Comparison of ENCODE assay signal across 5 fruit fly cellular contexts in the genomic region with DNA sequence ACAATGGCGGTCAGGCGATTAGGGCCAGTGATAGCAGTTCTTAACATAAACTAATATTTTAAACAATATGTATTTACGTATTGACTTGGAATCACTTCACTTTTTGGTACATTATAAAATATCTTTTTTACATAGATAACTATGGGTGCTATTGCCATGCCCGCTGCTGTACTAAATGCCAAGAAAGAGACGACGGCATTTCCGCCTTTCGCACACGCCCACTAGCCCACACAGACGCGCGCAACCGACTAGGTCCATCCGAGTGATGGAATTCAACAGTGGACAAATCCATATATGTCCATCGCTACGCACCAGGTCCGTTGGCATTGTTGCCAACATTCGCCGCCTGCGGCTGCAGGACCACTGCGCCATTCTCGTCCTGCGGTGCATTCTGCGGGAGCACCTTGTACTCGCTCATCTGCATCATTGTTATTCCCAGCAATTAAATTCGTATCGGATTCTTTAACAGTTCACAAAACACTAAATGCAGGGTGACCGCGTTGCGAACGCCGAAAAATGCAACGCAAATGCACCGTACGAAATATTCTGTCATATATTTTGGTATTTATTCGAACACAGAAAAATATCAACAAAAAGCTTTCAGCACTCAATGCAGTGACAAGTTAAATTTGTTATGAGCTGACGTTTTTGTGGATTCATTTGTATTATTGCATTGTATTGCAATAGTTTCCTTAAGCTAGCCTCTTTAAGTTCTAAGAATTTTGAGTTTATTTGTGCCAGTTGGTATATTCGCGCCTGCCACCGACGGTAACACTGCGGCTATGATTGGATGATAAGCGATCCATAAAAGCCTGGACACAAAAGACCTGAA.
TF ChIP-seq lines count a peak whose summit lies in the region.

Gene scramb2 (minus strand): TSS at position 488 of the 832 bp plus-strand sequence.
Gene Sk2 (plus strand): TSS at position 763 of the 832 bp plus-strand sequence.

TF ChIP-seq in whole organism, adult, 20 proteins besides CTCF, POLR2A, EP300 and RAD21 (continued from another document):
- TF ChIP-seq Clk (GFP tag; optimal IDR thresholded peaks at IDR 0.05; lab: Kevin White, UChicago) (peak; percentile 92), Hr96 (GFP tag; optimal IDR thresholded peaks at IDR 0.05; lab: Kevin White, UChicago) (peak; percentile 81), CG1620 (GFP tag; optimal IDR thresholded peaks at IDR 0.05; lab: Kevin White, UChicago) (peak; percentile 84), Mnt (GFP tag; optimal IDR thresholded peaks at IDR 0.05; lab: Kevin White, UChicago) (peak; percentile 73), Crg-1 (GFP tag; optimal IDR thresholded peaks at IDR 0.05; lab: Kevin White, UChicago) (peak; percentile 75)

TF ChIP-seq in whole organism, embryonic, 481 proteins besides CTCF, POLR2A, EP300 and RAD21 (continued from another document and continues in another):
- TF ChIP-seq nerfin-2 (GFP tag; IDR thresholded peaks at IDR 0.05; lab: Robert Waterston, UW; ENCODE audit: partially characterized antibody) (no peak), CG4424 (GFP tag; optimal IDR thresholded peaks at IDR 0.05; lab: Kevin White, UChicago) (peak; percentile 95), CG10267 (tag; optimal IDR thresholded peaks at IDR 0.05; lab: Kevin White, UChicago) (peak; percentile 85), grau (tag; optimal IDR thresholded peaks at IDR 0.05; lab: Kevin White, UChicago) (peak; percentile 93), cas (GFP tag; IDR thresholded peaks at IDR 0.05; lab: Robert Waterston, UW) (peak; percentile 82), lab (GFP tag; optimal IDR thresholded peaks at IDR 0.05; lab: Kevin White, UChicago) (peak; percentile 98), CG1832 (GFP tag; optimal IDR thresholded peaks at IDR 0.05; lab: Kevin White, UChicago) (peak; percentile 7), ash1 (GFP tag; optimal IDR thresholded peaks at IDR 0.05; lab: Kevin White, UChicago) (peak; percentile 77), CG4360 (GFP tag; IDR thresholded peaks at IDR 0.05; lab: Robert Waterston, UW) (peak; percentile 75), vfl (GFP tag; optimal IDR thresholded peaks at IDR 0.05; lab: Kevin White, UChicago) (peak; percentile 70), CG1647 (GFP tag; optimal IDR thresholded peaks at IDR 0.05; lab: Kevin White, UChicago) (peak; percentile 83), CG18599 (GFP tag; optimal IDR thresholded peaks at IDR 0.05; lab: Kevin White, UChicago) (peak; percentile 96), Aef1 (GFP tag; IDR thresholded peaks at IDR 0.05; lab: Robert Waterston, UW) (peak; percentile 92), zf30C (GFP tag; optimal IDR thresholded peaks at IDR 0.05; lab: Kevin White, UChicago) (peak; percentile 55), Rx (GFP tag; IDR thresholded peaks at IDR 0.05; lab: Robert Waterston, UW) (peak; percentile 93), CG10565 (GFP tag; optimal IDR thresholded peaks at IDR 0.05; lab: Kevin White, UChicago) (peak; percentile 69), trh (GFP tag; optimal IDR thresholded peaks at IDR 0.05; lab: Kevin White, UChicago) (peak; percentile 64), CG2199 (GFP tag; IDR thresholded peaks at IDR 0.05; lab: Robert Waterston, UW) (peak; percentile 94), CG15011 (GFP tag; optimal IDR thresholded peaks at IDR 0.05; lab: Kevin White, UChicago) (peak; percentile 92), rib (GFP tag; IDR thresholded peaks at IDR 0.05; lab: Robert Waterston, UW) (peak; percentile 89), Med (GFP tag; lab: Kevin White, UChicago) (peak; percentile 98), toy (GFP tag; IDR thresholded peaks at IDR 0.05; lab: Robert Waterston, UW) (peak; percentile 87), CG31224 (GFP tag; IDR thresholded peaks at IDR 0.05; lab: Robert Waterston, UW) (peak; percentile 86), Hand (GFP tag; optimal IDR thresholded peaks at IDR 0.05; lab: Kevin White, UChicago) (peak; percentile 92), NfI (GFP tag; optimal IDR thresholded peaks at IDR 0.05; lab: Kevin White, UChicago) (peak; percentile 94), al (GFP tag; IDR thresholded peaks at IDR 0.05; lab: Robert Waterston, UW) (peak; percentile 90), D19A (tag; optimal IDR thresholded peaks at IDR 0.05; lab: Kevin White, UChicago) (peak; percentile 90), Stat92E (GFP tag; optimal IDR thresholded peaks at IDR 0.05; lab: Kevin White, UChicago) (no peak), HLH4C (GFP tag; IDR thresholded peaks at IDR 0.05; lab: Robert Waterston, UW; ENCODE audit: partially characterized antibody) (no peak)

TF ChIP-seq in whole organism, prepupa, 60 proteins besides CTCF, POLR2A, EP300 and RAD21 (continued from another document and continues in another):
- peak; percentile 94 for TF ChIP-seq Ets96B (tag; optimal IDR thresholded peaks at IDR 0.05; lab: Kevin White, UChicago)
- TF ChIP-seq spab (GFP tag; optimal IDR thresholded peaks at IDR 0.05; lab: Kevin White, UChicago), result peak; percentile 96
- peak; percentile 94 for TF ChIP-seq CG11294 (GFP tag; IDR thresholded peaks at IDR 0.05; lab: Robert Waterston, UW)
- TF ChIP-seq achi (GFP tag; optimal IDR thresholded peaks at IDR 0.05; lab: Kevin White, UChicago), result peak; percentile 96
- TF ChIP-seq dac (GFP tag; optimal IDR thresholded peaks at IDR 0.05; lab: Kevin White, UChicago), result peak; percentile 92
- peak; percentile 94 for TF ChIP-seq fd59A (GFP tag; optimal IDR thresholded peaks at IDR 0.05; lab: Kevin White, UChicago)
- TF ChIP-seq Eip93F (GFP tag; optimal IDR thresholded peaks at IDR 0.05; lab: Kevin White, UChicago), result peak; percentile 95
- peak; percentile 86 for TF ChIP-seq Ets21C (GFP tag; optimal IDR thresholded peaks at IDR 0.05; lab: Kevin White, UChicago)
- peak; percentile 91 for TF ChIP-seq Sox15 (GFP tag; optimal IDR thresholded peaks at IDR 0.05; lab: Kevin White, UChicago)
- TF ChIP-seq Eip75B (GFP tag; optimal IDR thresholded peaks at IDR 0.05; lab: Kevin White, UChicago), result peak; percentile 94
- peak; percentile 95 for TF ChIP-seq topi (GFP tag; optimal IDR thresholded peaks at IDR 0.05; lab: Kevin White, UChicago)
- peak; percentile 92 for TF ChIP-seq CG31627 (GFP tag; optimal IDR thresholded peaks at IDR 0.05; lab: Kevin White, UChicago)
- peak; percentile 96 for TF ChIP-seq OdsH (GFP tag; optimal IDR thresholded peaks at IDR 0.05; lab: Kevin White, UChicago)
- TF ChIP-seq dsx (GFP tag; optimal IDR thresholded peaks at IDR 0.05; lab: Kevin White, UChicago; ENCODE audit: poor library complexity, severe bottlenecking), result peak; percentile 95
- TF ChIP-seq CG10669 (GFP tag; optimal IDR thresholded peaks at IDR 0.05; lab: Kevin White, UChicago), result peak; percentile 95
- TF ChIP-seq CG9139 (GFP tag; optimal IDR thresholded peaks at IDR 0.05; lab: Kevin White, UChicago), result peak; percentile 96
- peak; percentile 93 for TF ChIP-seq CG8319 (GFP tag; optimal IDR thresholded peaks at IDR 0.05; lab: Kevin White, UChicago)
- TF ChIP-seq esn (GFP tag; optimal IDR thresholded peaks at IDR 0.05; lab: Kevin White, UChicago), result peak; percentile 95
- peak; percentile 97 to 98 for TF ChIP-seq ss (GFP tag; optimal IDR thresholded peaks at IDR 0.05; lab: Kevin White, UChicago)
- TF ChIP-seq pdm3 (GFP tag; optimal IDR thresholded peaks at IDR 0.05; lab: Kevin White, UChicago), result peak; percentile 97
- peak; percentile 93 for TF ChIP-seq CG4318 (GFP tag; optimal IDR thresholded peaks at IDR 0.05; lab: Kevin White, UChicago)
- peak; percentile 87 for TF ChIP-seq Blimp-1 (GFP tag; optimal IDR thresholded peaks at IDR 0.05; lab: Kevin White, UChicago)
- peak; percentile 98 for TF ChIP-seq Eip78C (GFP tag; lab: Kevin White, UChicago)
- TF ChIP-seq CG34406 (GFP tag; optimal IDR thresholded peaks at IDR 0.05; lab: Kevin White, UChicago), result peak; percentile 96
- peak; percentile 95 for TF ChIP-seq Gug (GFP tag; IDR thresholded peaks at IDR 0.05; lab: Robert Waterston, UW)
- TF ChIP-seq CG6854 (GFP tag; optimal IDR thresholded peaks at IDR 0.05; lab: Kevin White, UChicago), result peak; percentile 92
- peak; percentile 94 for TF ChIP-seq Met (GFP tag; optimal IDR thresholded peaks at IDR 0.05; lab: Kevin White, UChicago)
- peak; percentile 94 for TF ChIP-seq lz (GFP tag; optimal IDR thresholded peaks at IDR 0.05; lab: Kevin White, UChicago)
- peak; percentile 99 for TF ChIP-seq eg (GFP tag; IDR thresholded peaks at IDR 0.05; lab: Robert Waterston, UW)

TF ChIP-seq in whole organism, pupa, 21 proteins besides CTCF, POLR2A, EP300 and RAD21 (continued from another document):
- TF ChIP-seq Ets98B (GFP tag; IDR thresholded peaks at IDR 0.05; lab: Robert Waterston, UW) (peak; percentile 97), Pif1A (GFP tag; optimal IDR thresholded peaks at IDR 0.05; lab: Kevin White, UChicago) (peak; percentile 96), CG15710 (tag; optimal IDR thresholded peaks at IDR 0.05; lab: Kevin White, UChicago) (peak; percentile 96)

TF ChIP-seq in whole organism, wandering third instar larva, 38 proteins besides CTCF, POLR2A, EP300 and RAD21 (continued from another document):
- TF ChIP-seq HLH106 (tag; optimal IDR thresholded peaks at IDR 0.05; lab: Kevin White, UChicago) (peak; percentile 92), Hr78 (GFP tag; optimal IDR thresholded peaks at IDR 0.05; lab: Kevin White, UChicago) (no peak), dmrt93B (GFP tag; optimal IDR thresholded peaks at IDR 0.05; lab: Kevin White, UChicago) (peak; percentile 92), ey (GFP tag; optimal IDR thresholded peaks at IDR 0.05; lab: Kevin White, UChicago) (peak; percentile 91), Vsx2 (GFP tag; optimal IDR thresholded peaks at IDR 0.05; lab: Kevin White, UChicago; ENCODE audit: partially characterized antibody) (no peak), OdsH (GFP tag; optimal IDR thresholded peaks at IDR 0.05; lab: Kevin White, UChicago) (peak; percentile 94), dl (GFP tag; optimal IDR thresholded peaks at IDR 0.05; lab: Kevin White, UChicago; ENCODE audit: insufficient read depth in 1 of 2, partially characterized antibody in 2 of 2) (no peak), CG9705 (GFP tag; optimal IDR thresholded peaks at IDR 0.05; lab: Kevin White, UChicago) (peak; percentile 92), lola (GFP tag; optimal IDR thresholded peaks at IDR 0.05; lab: Kevin White, UChicago) (no peak), pan (optimal IDR thresholded peaks at IDR 0.05; lab: Kevin White, UChicago) (no peak), usp (GFP tag; optimal IDR thresholded peaks at IDR 0.05; lab: Kevin White, UChicago) (no peak), rgr (GFP tag; optimal IDR thresholded peaks at IDR 0.05; lab: Kevin White, UChicago) (peak; percentile 95), CG32264 (GFP tag; optimal IDR thresholded peaks at IDR 0.05; lab: Kevin White, UChicago) (peak; percentile 75), Hnf4 (GFP tag; optimal IDR thresholded peaks at IDR 0.05; lab: Kevin White, UChicago) (peak; percentile 93), GATAd (GFP tag; optimal IDR thresholded peaks at IDR 0.05; lab: Kevin White, UChicago) (peak; percentile 82), Jra (GFP tag; optimal IDR thresholded peaks at IDR 0.05; lab: Kevin White, UChicago) (peak; percentile 85), dsf (GFP tag; optimal IDR thresholded peaks at IDR 0.05; lab: Kevin White, UChicago; ENCODE audit: borderline replicate concordance) (peak; percentile 59), Mio (GFP tag; optimal IDR thresholded peaks at IDR 0.05; lab: Kevin White, UChicago) (peak; percentile 82), Dfd (GFP tag; optimal IDR thresholded peaks at IDR 0.05; lab: Kevin White, UChicago) (no peak), Myc (optimal IDR thresholded peaks at IDR 0.05; lab: Kevin White, UChicago) (peak; percentile 24)
